Fruit fly (Drosophila melanogaster) whole organism: Measurements from ENCODE around the gene Rbf.

ENCODE experiments used
- CG8478 ChIP-seq: fragments of >200 bp; optimal IDR thresholded peaks from 2 replicates; lab custom pipeline; 2018; ENCODE audit warnings: inconsistent platforms
- Dll ChIP-seq: fragments of >200 bp; optimal IDR thresholded peaks from 2 replicates; lab custom pipeline; 2017
- EcR ChIP-seq, 2 experiments: fragments of >200 bp; optimal IDR thresholded peaks; 2 replicates each; lab custom pipeline; 2017; ENCODE audit warnings: missing biosample characterization in 2 of 2, missing genetic modification characterization in 2 of 2, missing genetic modification reagents in 2 of 2
- pan ChIP-seq: fragments of >200 bp; optimal IDR thresholded peaks from 2 replicates; lab custom pipeline; 2017
- psq ChIP-seq: fragments of >200 bp; optimal IDR thresholded peaks from 2 replicates; lab custom pipeline; 2017
- usp ChIP-seq: fragments of >200 bp; optimal IDR thresholded peaks from 2 replicates; lab custom pipeline; 2017; ENCODE audit warnings: missing biosample characterization, missing genetic modification characterization, mixed read lengths

Gene Rbf

DNA sequence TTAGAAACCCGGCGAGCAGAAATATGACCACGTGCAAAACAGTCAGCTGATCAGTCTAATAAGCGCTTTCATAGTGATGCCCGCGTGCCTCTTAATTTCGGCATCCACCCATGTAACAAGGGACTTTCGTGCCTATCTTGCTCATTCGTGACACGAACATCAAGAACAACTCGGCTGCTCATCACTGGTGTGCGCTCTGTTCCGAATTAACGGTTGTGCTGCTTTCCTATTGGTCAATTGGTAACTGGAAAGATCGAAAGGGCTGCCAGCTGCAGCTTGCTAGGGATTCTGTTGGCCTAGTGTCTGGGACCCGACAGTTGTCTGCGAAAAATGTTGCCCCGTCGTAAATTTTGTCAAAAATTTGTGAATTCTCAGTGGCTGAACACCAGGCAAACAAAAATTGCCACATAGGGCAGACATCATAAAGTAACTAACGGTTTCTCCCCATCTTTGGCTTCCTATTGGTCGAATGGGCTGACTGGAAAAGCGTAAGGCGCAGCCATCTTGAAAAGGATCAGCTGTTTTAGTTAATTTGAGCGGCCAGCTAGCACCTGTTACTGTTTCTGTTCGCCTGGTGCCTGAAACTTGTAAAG, 4.8 kb downstream of the Rbf start:
- no peak for TF ChIP-seq psq (lab: Kevin White, UChicago)
- TF ChIP-seq pan, result no peak
- no peak for TF ChIP-seq CG8478 (lab: Kevin White, UChicago)
- no peak for TF ChIP-seq Dll
- TF ChIP-seq EcR (GFP tag; optimal IDR thresholded peaks at IDR 0.05; lab: Kevin White, UChicago), result no peak

DNA sequence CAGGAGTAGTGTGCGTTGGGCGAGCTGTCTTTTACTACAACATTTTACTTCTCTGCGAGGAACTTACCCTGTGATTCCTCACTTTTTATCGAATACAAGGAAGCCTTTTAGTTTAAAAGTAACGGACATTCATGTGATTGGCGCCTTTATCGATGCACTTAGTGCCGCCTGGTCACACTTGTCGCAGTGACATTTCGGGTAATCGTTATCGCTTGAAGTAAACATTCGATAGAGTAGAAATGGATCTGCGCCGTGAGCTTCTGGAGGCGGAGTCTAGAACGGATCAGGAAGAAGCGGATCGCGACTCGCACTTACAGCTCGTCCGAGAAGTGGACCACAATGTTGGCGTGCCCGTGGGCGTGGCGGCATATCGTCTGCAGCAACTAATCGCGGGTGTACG, 8.4 kb downstream of the Rbf start, which contains the start of gene CG16989:
Gene CG16989, plus strand, starts transcription at position 225 of the 400 bp plus-strand sequence.
- TF ChIP-seq Dll, result no peak
- TF ChIP-seq usp (GFP tag; lab: Kevin White, UChicago), result no peak
- no peak for TF ChIP-seq EcR (GFP tag; optimal IDR thresholded peaks at IDR 0.05; lab: Kevin White, UChicago)
- no peak for TF ChIP-seq psq (lab: Kevin White, UChicago)
- no peak for TF ChIP-seq pan
- TF ChIP-seq CG8478 (lab: Kevin White, UChicago), result no peak

DNA sequence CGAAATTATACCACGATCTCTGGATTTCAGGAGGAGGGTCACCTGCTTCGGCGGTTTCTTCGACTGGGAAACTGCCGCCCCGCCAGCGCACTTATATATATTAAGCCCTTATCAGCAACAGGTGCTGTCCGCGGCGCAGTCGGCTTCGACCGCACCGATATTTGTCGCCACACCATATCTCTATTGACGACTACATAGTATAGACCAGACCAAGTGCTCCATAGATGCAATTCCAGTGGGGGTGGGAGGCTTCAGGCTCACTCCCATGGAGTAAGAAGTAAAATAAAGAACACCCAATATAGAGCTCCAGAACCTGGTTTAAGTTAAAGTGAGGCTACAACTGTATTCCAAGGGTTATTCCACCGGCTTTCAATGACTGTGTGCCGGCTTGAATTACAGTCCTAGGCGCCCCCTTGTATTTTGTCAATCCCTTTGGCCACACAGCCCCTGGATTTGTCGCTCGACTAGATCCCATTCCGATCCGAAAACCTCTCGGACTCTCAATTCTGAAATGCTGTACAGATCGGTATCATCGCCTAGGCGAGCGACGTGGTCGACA, 11.2 kb downstream of the Rbf start, which contains the start of gene CG13360:
Gene CG13360, minus strand, starts transcription at position 51 of the 559 bp plus-strand sequence.
- no peak for TF ChIP-seq CG8478 (lab: Kevin White, UChicago)
- no peak for TF ChIP-seq Dll
- no peak for TF ChIP-seq psq (lab: Kevin White, UChicago)
- no peak for TF ChIP-seq usp (GFP tag; lab: Kevin White, UChicago)
- TF ChIP-seq EcR (GFP tag; optimal IDR thresholded peaks at IDR 0.05; lab: Kevin White, UChicago), result no peak
- TF ChIP-seq pan, result no peak

DNA sequence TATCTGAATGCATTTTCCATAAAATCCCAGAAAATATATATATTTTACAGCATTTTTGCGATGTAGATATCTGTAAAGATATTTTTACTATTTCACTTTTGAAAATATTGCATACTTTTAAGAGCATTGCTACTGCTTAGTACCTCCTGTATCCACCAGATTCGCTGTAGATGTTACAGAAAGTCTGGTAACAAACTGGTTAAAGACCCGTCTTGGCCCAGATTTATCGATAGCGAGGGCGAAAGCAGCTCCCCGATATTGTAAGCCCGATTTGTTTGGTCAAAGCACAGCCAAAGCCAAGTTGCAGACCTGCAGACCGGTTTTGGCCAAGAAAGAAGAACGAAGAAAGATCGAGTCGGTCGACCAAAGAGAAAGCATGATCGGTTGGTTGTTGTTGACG, 16.8 kb downstream of the Rbf start, which contains the start of gene tw:
Gene tw, plus strand, starts transcription at position 291 of the 400 bp plus-strand sequence.
- TF ChIP-seq Dll (no peak), usp (GFP tag; lab: Kevin White, UChicago) (no peak), EcR (GFP tag; optimal IDR thresholded peaks at IDR 0.05; lab: Kevin White, UChicago) (no peak), CG8478 (lab: Kevin White, UChicago) (no peak), psq (lab: Kevin White, UChicago) (no peak), pan (no peak)

DNA sequence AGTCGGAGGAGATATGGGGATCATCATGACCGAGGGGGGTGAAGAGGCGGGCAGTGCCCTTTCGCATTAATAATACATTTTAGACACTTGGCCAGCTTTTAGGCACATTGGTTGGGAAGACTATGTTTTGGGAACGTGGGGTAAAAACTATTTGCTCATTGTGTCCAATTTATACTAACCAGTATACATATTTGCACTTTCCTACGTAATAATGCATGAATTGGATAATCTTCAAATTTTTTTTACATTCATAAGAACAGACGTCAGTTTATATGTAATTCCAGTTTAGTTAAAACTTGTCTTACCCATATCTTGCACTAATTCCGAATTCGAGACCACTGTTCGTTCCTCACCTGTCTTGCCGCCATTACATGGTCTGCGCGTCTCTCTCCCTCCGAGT, 21.9 kb downstream of the Rbf start:
- no peak for TF ChIP-seq EcR (GFP tag; optimal IDR thresholded peaks at IDR 0.05; lab: Kevin White, UChicago)
- no peak for TF ChIP-seq CG8478 (lab: Kevin White, UChicago)
- TF ChIP-seq pan, result no peak
- TF ChIP-seq usp (GFP tag; lab: Kevin White, UChicago), result no peak
- no peak for TF ChIP-seq Dll
- TF ChIP-seq psq (lab: Kevin White, UChicago), result no peak

DNA sequence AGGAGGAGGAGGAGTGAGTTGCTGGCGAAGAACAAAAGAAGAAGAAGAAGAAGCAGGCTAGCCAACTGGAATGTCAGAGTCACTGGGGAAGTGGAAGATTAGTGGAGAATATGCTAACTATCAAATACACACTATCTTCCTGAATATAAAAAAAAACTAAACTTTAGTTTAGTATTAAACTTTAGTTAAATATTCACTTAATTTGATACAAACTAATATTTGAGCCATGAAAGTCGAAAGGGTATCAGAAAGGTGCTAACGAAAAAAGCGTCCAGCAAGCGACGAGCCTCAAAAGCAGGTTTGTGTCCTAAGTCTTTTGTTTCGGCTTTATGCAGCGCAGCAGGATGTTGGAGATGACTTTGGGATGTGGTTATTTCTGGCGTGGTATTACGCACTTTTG, 26.1 kb downstream of the Rbf start:
- TF ChIP-seq usp (GFP tag; lab: Kevin White, UChicago) (no peak), EcR (GFP tag; optimal IDR thresholded peaks at IDR 0.05; lab: Kevin White, UChicago) (no peak), psq (lab: Kevin White, UChicago) (no peak), CG8478 (lab: Kevin White, UChicago) (no peak), pan (no peak), Dll (no peak)

DNA sequence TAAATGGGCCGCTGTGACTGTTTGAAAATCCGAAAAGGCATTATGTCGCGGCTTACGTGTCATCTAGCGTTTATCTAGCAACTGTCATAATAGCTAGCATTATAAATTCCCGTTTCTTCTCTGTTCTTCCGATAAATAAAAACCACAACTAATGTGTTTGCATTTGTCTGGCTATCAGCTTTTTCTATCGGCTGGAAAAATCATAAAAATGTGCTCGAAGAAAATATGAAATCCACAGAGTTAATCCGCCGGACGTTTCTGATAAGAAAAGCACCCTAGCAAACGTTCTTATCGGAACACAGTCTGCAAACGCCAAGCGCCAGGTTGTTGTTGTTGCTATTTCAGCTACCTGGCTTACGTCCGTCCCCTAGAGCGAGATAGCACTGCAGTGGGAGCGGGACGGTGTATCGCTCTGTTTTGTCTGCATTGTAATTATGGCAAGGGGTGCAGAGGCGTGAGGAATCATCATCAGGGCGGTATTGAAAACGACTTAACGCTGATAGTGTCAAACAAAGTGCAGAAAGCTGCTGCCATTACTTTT, 27.0 kb downstream of the Rbf start:
- TF ChIP-seq pan (no peak), EcR (GFP tag; optimal IDR thresholded peaks at IDR 0.05; lab: Kevin White, UChicago) (no peak), Dll (no peak), psq (lab: Kevin White, UChicago) (no peak), CG8478 (lab: Kevin White, UChicago) (no peak), usp (GFP tag; lab: Kevin White, UChicago) (no peak)

DNA sequence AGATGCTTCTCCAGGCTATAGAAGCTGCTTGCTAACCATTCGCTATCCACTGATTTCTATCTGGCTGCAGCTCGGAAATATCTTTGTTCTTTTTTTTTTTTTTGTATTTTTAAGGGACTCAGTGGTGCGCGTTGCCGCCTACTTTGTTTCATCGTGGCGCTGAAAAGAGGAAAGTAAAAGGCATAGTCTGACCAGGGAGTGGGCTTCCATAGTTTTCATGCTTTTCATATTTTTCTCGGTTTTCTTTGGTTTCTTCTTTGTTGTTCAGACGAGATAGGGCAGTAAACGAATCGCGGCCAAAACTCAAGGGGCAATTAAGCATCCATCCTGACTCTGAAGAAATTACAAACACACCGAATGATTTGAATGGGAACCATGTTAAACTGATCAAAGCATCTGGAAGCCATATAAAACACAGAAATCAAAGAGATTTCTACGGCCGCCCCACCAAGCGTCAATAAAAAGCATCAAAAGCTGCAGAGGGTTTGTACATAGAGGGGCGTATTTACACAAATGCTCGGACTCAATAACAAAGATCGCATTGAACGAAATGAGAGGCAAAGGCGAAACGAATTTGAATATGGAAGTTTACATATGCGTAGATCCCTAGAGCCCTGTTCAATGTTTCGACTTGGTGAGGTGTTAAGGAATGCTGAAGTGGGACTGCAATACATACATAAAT, 28.8 kb downstream of the Rbf start:
- TF ChIP-seq psq (lab: Kevin White, UChicago) (no peak), EcR (GFP tag; optimal IDR thresholded peaks at IDR 0.05; lab: Kevin White, UChicago) (no peak), pan (no peak), Dll (no peak), CG8478 (lab: Kevin White, UChicago) (no peak)

DNA sequence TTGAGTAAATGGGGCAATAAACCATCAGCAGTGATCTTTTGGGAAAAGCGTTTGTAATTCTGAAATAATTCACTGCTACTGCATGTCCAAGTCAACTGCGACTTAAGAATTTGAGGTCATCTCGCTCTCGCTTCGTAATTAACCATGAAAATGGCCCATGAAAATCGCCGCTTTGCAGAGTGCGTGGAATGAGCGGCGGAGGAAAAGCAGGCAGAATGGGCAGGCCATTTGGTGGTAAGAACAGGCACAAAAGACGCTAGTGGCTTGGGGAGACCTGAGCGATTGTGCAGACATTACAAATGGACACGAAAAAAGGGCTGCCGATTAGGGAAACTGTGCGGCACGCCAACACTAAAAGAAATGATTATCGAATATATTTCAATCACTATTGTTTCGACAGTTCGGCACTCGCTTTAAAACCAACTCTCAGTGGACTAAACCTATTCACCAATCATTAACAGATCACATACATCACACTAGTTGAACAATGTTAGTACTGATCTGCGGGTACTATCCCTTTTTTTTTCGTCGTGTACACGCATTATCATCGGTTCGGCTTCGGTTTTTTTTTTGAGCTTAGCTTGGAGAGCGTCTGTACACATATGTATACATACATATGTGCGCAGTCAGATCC, 29.7 kb downstream of the Rbf start:
- TF ChIP-seq usp (GFP tag; lab: Kevin White, UChicago), result no peak
- no peak for TF ChIP-seq psq (lab: Kevin White, UChicago)
- no peak for TF ChIP-seq Dll
- TF ChIP-seq EcR (GFP tag; optimal IDR thresholded peaks at IDR 0.05; lab: Kevin White, UChicago), result no peak
- no peak for TF ChIP-seq CG8478 (lab: Kevin White, UChicago)
- no peak for TF ChIP-seq pan

DNA sequence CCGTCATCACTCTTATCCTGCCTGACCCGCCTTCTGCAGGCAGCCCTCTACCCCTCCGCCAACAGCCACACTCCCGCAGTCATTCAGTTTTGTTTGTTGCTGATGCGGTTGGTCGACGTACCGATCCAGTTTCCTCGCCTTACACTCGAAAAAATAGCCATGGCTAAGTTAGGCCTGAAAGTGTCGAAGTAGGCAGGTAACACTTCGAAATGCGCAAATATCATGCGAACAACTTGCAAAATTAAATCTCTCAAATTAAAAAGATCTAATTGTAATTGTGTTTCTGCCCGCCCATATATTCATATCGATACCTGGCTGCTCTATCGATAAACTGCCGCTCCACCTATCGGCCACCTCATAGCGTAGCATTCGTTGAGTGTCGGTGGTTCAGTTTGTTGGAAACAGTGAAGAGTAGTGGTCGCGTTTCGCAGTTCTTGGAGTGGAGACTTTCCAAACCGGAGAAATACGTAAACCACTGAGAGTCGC, 31.6 kb downstream of the Rbf start, which contains the start of gene fz3:
Gene fz3, plus strand, starts transcription at position 307 of the 486 bp plus-strand sequence.
- TF ChIP-seq CG8478 (lab: Kevin White, UChicago) (no peak), psq (lab: Kevin White, UChicago) (no peak), Dll (no peak), EcR (GFP tag; optimal IDR thresholded peaks at IDR 0.05; lab: Kevin White, UChicago) (no peak), usp (GFP tag; lab: Kevin White, UChicago) (no peak), pan (no peak)

DNA sequence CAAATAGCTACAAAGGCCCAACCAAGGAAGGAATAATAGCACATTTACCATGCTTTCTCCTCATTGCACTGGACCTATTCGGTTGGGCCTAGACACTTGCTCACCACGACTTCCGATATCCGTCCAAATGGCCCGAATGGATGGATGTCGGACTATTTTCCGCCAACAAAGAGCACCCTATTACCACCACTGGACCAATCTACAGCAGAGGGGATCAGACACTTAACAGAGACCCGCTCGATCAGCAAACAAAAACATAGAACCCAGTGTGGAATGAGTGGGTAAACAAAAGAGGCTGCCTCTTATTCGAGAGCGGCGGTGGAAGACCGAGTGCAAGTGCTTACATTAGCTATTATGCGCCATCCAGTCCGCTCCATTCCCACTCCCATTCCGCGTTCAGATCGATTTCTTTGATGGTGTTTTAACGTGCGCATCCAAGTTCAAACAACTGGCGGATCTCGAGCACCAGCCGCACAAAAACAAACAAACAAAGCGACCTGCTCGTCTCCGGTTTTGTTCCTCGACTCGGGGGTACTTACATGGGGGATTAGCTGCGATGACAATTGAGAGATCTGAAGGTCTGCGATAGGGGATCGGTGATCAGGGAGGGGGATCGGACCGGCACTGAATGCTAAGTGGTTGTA, 32.7 kb downstream of the Rbf start:
- TF ChIP-seq EcR (GFP tag; optimal IDR thresholded peaks at IDR 0.05; lab: Kevin White, UChicago) (no peak), CG8478 (lab: Kevin White, UChicago) (no peak), pan (no peak), Dll (no peak), usp (GFP tag; lab: Kevin White, UChicago) (no peak), psq (lab: Kevin White, UChicago) (no peak)
